Worm (Caenorhabditis elegans) whole organism, early embryonic: ENCODE results near the gene ZK218.5.

Source experiments
- B0310.2 ChIP-seq: sonication (generic microtip); optimal IDR thresholded peaks from 2 replicates; lab custom pipeline; 2016; ENCODE audit warnings: mild to moderate bottlenecking, missing genetic modification characterization, missing compliant biosample characterization
- F13C5.2 ChIP-seq: sonication (generic microtip); optimal IDR thresholded peaks from 2 replicates; lab custom pipeline; 2017; ENCODE audit warnings: mild to moderate bottlenecking, missing genetic modification characterization, inconsistent platforms, missing compliant biosample characterization
- aly-1 ChIP-seq: sonication (generic microtip); optimal IDR thresholded peaks from 2 replicates; lab custom pipeline; 2016; ENCODE audit warnings: missing genetic modification characterization, missing compliant biosample characterization
- ama-1 ChIP-seq: fragments of 150-350 bp; optimal IDR thresholded peaks from 2 replicates; lab custom pipeline; 2014
- ceh-36 ChIP-seq: sonication (generic microtip); optimal IDR thresholded peaks from 2 replicates; lab custom pipeline; 2016; ENCODE audit warnings: missing genetic modification characterization, inconsistent platforms, missing compliant biosample characterization
- flt-1 ChIP-seq: fragments of 200-800 bp; sonication (Bioruptor generic); IDR thresholded peaks from 2 replicates; pipeline ENCODE4 v1.3.6; 2022; ENCODE audit warnings: missing genetic modification characterization, missing compliant biosample characterization
- hmg-4 ChIP-seq: fragments of 200-800 bp; sonication (Bioruptor generic); optimal IDR thresholded peaks from 2 replicates; lab custom pipeline; 2018; ENCODE audit warnings: mild to moderate bottlenecking, missing genetic modification characterization, missing compliant biosample characterization
- hnd-1 ChIP-seq: sonication (generic microtip); optimal IDR thresholded peaks from 2 replicates; lab custom pipeline; 2016; ENCODE audit warnings: missing genetic modification characterization, missing compliant biosample characterization
- pes-1 ChIP-seq: fragments of 200-800 bp; sonication (Bioruptor generic); IDR thresholded peaks from 2 replicates; pipeline ENCODE4 v1.3.6; 2022; ENCODE audit warnings: missing genetic modification reagents, missing genetic modification characterization, missing compliant biosample characterization
- scrt-1 ChIP-seq: fragments of 200-800 bp; sonication (Bioruptor generic); IDR thresholded peaks from 2 replicates; pipeline ENCODE4 v1.3.6; 2022; ENCODE audit warnings: missing genetic modification characterization, missing compliant biosample characterization
- sea-1 ChIP-seq: fragments of 200-800 bp; sonication (Bioruptor generic); conservative IDR thresholded peaks from 2 replicates; pipeline ENCODE4 v1.3.6; 2022; ENCODE audit warnings: missing genetic modification characterization, missing compliant biosample characterization
- tbx-37 ChIP-seq: fragments of 200-800 bp; sonication (Bioruptor generic); conservative IDR thresholded peaks from 2 replicates; pipeline ENCODE4 v1.3.6; 2022; ENCODE audit warnings: missing genetic modification reagents, missing genetic modification characterization, missing compliant biosample characterization
- tra-4 ChIP-seq: sonication (generic microtip); optimal IDR thresholded peaks from 2 replicates; lab custom pipeline; 2017; ENCODE audit warnings: missing genetic modification characterization, missing compliant biosample characterization

- TF ChIP-seq tra-4 (tag; lab: Kevin White, UChicago) (no peak), aly-1 (no peak), ama-1 (lab: Kevin White, UChicago) (no peak), scrt-1 (GFP tag; lab: Robert Waterston, UW) (no peak), tbx-37 (GFP tag; lab: Robert Waterston, UW) (no peak), B0310.2 (tag; lab: Kevin White, UChicago) (no peak), ceh-36 (tag; lab: Kevin White, UChicago) (no peak), hmg-4 (GFP tag; lab: Kevin White, UChicago) (no peak), flt-1 (GFP tag; lab: Robert Waterston, UW) (no peak), F13C5.2 (tag; lab: Kevin White, UChicago) (no peak), hnd-1 (tag; lab: Kevin White, UChicago) (no peak), sea-1 (GFP tag; lab: Robert Waterston, UW) (no peak), pes-1 (no peak)
Observed at ce11 chrV:17077889-17078288, 23.0 kb upstream of the ZK218.5 start, which contains the start of gene T05E12.3.
